Fruit fly (Drosophila melanogaster) whole organism, embryonic: ENCODE data around the gene dock.
A peak's percentile ranks its signal among the peaks of the same experiment; 100 is the strongest.

ENCODE experiments used
- C15 ChIP-seq: fragments of 200-800 bp; sonication (Bioruptor generic); IDR thresholded peaks from 3 replicates; pipeline ENCODE4 v1.3.6; 2022; ENCODE audit warnings: missing biosample characterization, missing genetic modification characterization
- CG11723 ChIP-seq: fragments of 200-800 bp; sonication (Bioruptor generic); optimal IDR thresholded peaks from 2 replicates; lab custom pipeline; 2017; ENCODE audit warnings: missing biosample characterization, mild to moderate bottlenecking, missing genetic modification characterization
- CG13775 ChIP-seq: fragments of 200-800 bp; sonication (Bioruptor generic); optimal IDR thresholded peaks from 3 replicates; lab custom pipeline; 2017; ENCODE audit warnings: missing biosample characterization, mild to moderate bottlenecking, missing genetic modification characterization
- CG15514 ChIP-seq: fragments of 200-800 bp; sonication (Bioruptor generic); optimal IDR thresholded peaks from 3 replicates; lab custom pipeline; 2017; ENCODE audit warnings: missing biosample characterization, missing genetic modification characterization, mild to moderate bottlenecking, moderate library complexity, missing genetic modification reagents
- CG1647 ChIP-seq: fragments of 200-800 bp; sonication (Bioruptor generic); optimal IDR thresholded peaks from 3 replicates; lab custom pipeline; 2016; ENCODE audit warnings: missing biosample characterization, missing genetic modification characterization
- CG17568 ChIP-seq: fragments of 200-800 bp; sonication (Bioruptor generic); optimal IDR thresholded peaks from 2 replicates; lab custom pipeline; 2018; ENCODE audit warnings: missing biosample characterization, mild to moderate bottlenecking, missing genetic modification characterization, moderate library complexity
- CG17829 ChIP-seq: fragments of 200-800 bp; optimal IDR thresholded peaks from 2 replicates; lab custom pipeline; 2019; ENCODE audit warnings: missing biosample characterization, mild to moderate bottlenecking, missing genetic modification characterization, moderate library complexity
- CG2889 ChIP-seq: fragments of 200-800 bp; sonication (Bioruptor generic); IDR thresholded peaks from 3 replicates; pipeline ENCODE4 v1.3.6; 2022; ENCODE audit warnings: missing biosample characterization, missing genetic modification characterization
- CG31388 ChIP-seq: fragments of 200-800 bp; sonication (Bioruptor generic); optimal IDR thresholded peaks from 2 replicates; lab custom pipeline; 2016; ENCODE audit warnings: missing biosample characterization, missing genetic modification characterization
- CG32772 ChIP-seq: fragments of 200-800 bp; sonication (Bioruptor generic); IDR thresholded peaks from 2 replicates; pipeline ENCODE4 v1.3.6; 2022; ENCODE audit warnings: missing biosample characterization, missing genetic modification characterization
- CG3838 ChIP-seq: fragments of 200-800 bp; sonication (Bioruptor generic); optimal IDR thresholded peaks from 3 replicates; lab custom pipeline; 2016; ENCODE audit warnings: missing biosample characterization, missing genetic modification characterization
- CG4617 ChIP-seq: fragments of 200-800 bp; sonication (Bioruptor generic); optimal IDR thresholded peaks from 3 replicates; lab custom pipeline; 2016; ENCODE audit warnings: missing biosample characterization, missing genetic modification characterization, borderline replicate concordance
- CG6854 ChIP-seq: fragments of 200-800 bp; sonication (Bioruptor generic); optimal IDR thresholded peaks from 3 replicates; lab custom pipeline; 2017; ENCODE audit warnings: missing biosample characterization, mild to moderate bottlenecking, missing genetic modification characterization
- CG7786 ChIP-seq: fragments of 200-800 bp; sonication (Bioruptor generic); optimal IDR thresholded peaks from 2 replicates; lab custom pipeline; 2016; ENCODE audit warnings: missing biosample characterization, missing genetic modification characterization
- CG8388 ChIP-seq: fragments of 200-800 bp; sonication (Bioruptor generic); optimal IDR thresholded peaks from 2 replicates; lab custom pipeline; 2019; ENCODE audit warnings: missing biosample characterization, mild to moderate bottlenecking, missing genetic modification characterization, moderate library complexity
- CTCF ChIP-seq: fragments of 200-800 bp; sonication (Bioruptor generic); optimal IDR thresholded peaks from 2 replicates; lab custom pipeline; 2017; ENCODE audit warnings: missing biosample characterization, mild to moderate bottlenecking, missing genetic modification characterization, moderate library complexity
- Doc3 ChIP-seq: fragments of 200-800 bp; sonication (Bioruptor generic); IDR thresholded peaks from 3 replicates; pipeline ENCODE4 v1.3.6; 2022; ENCODE audit warnings: missing biosample characterization, missing genetic modification characterization; ENCODE audit not compliant: partially characterized antibody
- E2f1 ChIP-seq: fragments of 200-800 bp; sonication (Bioruptor generic); IDR thresholded peaks from 2 replicates; pipeline ENCODE4 v1.3.6; 2022; ENCODE audit warnings: missing biosample characterization, missing genetic modification characterization
- Eip74EF ChIP-seq, 2 experiments: fragments of 200-800 bp in 1 of 2; fragments of >200 bp in 1 of 2; sonication (Bioruptor generic) in 1 of 2; optimal IDR thresholded peaks; 2 replicates each; lab custom pipeline; 2017 to 2019; ENCODE audit warnings: missing biosample characterization in 2 of 2, missing genetic modification characterization in 2 of 2, mild to moderate bottlenecking in 1 of 2, moderate library complexity in 1 of 2
- Fer2 ChIP-seq: fragments of 200-800 bp; sonication (Bioruptor generic); optimal IDR thresholded peaks from 2 replicates; lab custom pipeline; 2018; ENCODE audit warnings: missing biosample characterization, mild to moderate bottlenecking, missing genetic modification characterization, moderate library complexity
- HLHmδ ChIP-seq: fragments of 200-800 bp; sonication (Bioruptor generic); optimal IDR thresholded peaks from 2 replicates; lab custom pipeline; 2018; ENCODE audit warnings: missing biosample characterization, mild to moderate bottlenecking, missing genetic modification characterization, moderate library complexity
- Hsf ChIP-seq: fragments of 200-800 bp; sonication (Bioruptor generic); optimal IDR thresholded peaks from 3 replicates; lab custom pipeline; 2016; ENCODE audit warnings: missing biosample characterization, missing genetic modification characterization
- Mad ChIP-seq: fragments of 200-800 bp; sonication (Bioruptor generic); optimal IDR thresholded peaks from 2 replicates; lab custom pipeline; 2016; ENCODE audit warnings: missing biosample characterization, missing genetic modification characterization
- Mrtf ChIP-seq: fragments of 200-800 bp; sonication (Bioruptor generic); IDR thresholded peaks from 3 replicates; pipeline ENCODE4 v1.3.6; 2022; ENCODE audit warnings: missing biosample characterization, missing genetic modification characterization
- Oli ChIP-seq: fragments of 200-800 bp; sonication (Bioruptor generic); optimal IDR thresholded peaks from 2 replicates; lab custom pipeline; 2018; ENCODE audit warnings: missing biosample characterization, mild to moderate bottlenecking, missing genetic modification characterization, moderate library complexity
- YL-1 ChIP-seq: fragments of 200-800 bp; sonication (Bioruptor generic); optimal IDR thresholded peaks from 3 replicates; lab custom pipeline; 2017; ENCODE audit warnings: missing biosample characterization, mild to moderate bottlenecking, missing genetic modification characterization
- amos ChIP-seq: fragments of 200-800 bp; sonication (Bioruptor generic); IDR thresholded peaks from 2 replicates; pipeline ENCODE4 v1.3.6; 2022; ENCODE audit warnings: missing biosample characterization, missing genetic modification characterization; ENCODE audit not compliant: partially characterized antibody
- bbx ChIP-seq: fragments of 200-800 bp; sonication (Bioruptor generic); IDR thresholded peaks from 2 replicates; pipeline ENCODE4 v1.3.6; 2022; ENCODE audit warnings: missing biosample characterization, missing genetic modification characterization; ENCODE audit not compliant: partially characterized antibody
- bcd ChIP-seq: fragments of 200-800 bp; sonication (Bioruptor generic); optimal IDR thresholded peaks from 2 replicates; lab custom pipeline; 2017; ENCODE audit warnings: missing biosample characterization, mild to moderate bottlenecking, missing genetic modification characterization
- da ChIP-seq: fragments of 200-800 bp; sonication (Bioruptor generic); optimal IDR thresholded peaks from 2 replicates; lab custom pipeline; 2016; ENCODE audit warnings: missing biosample characterization, missing genetic modification characterization
- dimm ChIP-seq: fragments of 200-800 bp; sonication (Bioruptor generic); IDR thresholded peaks from 2 replicates; pipeline ENCODE4 v1.3.6; 2022; ENCODE audit warnings: missing biosample characterization, missing genetic modification characterization
- dmrt11E ChIP-seq: fragments of 200-800 bp; sonication (Bioruptor generic); optimal IDR thresholded peaks from 3 replicates; lab custom pipeline; 2018; ENCODE audit warnings: missing biosample characterization, mild to moderate bottlenecking, missing genetic modification characterization, moderate library complexity
- dysf ChIP-seq: fragments of 200-800 bp; sonication (Bioruptor generic); IDR thresholded peaks from 3 replicates; pipeline ENCODE4 v1.3.6; 2022; ENCODE audit warnings: missing biosample characterization, missing genetic modification characterization
- ewg ChIP-seq: fragments of 200-800 bp; sonication (Bioruptor generic); optimal IDR thresholded peaks from 3 replicates; lab custom pipeline; 2017; ENCODE audit warnings: mild to moderate bottlenecking, missing biosample characterization, missing genetic modification reagents, missing genetic modification characterization
- fd102C ChIP-seq: fragments of 200-800 bp; sonication (Bioruptor generic); optimal IDR thresholded peaks from 2 replicates; lab custom pipeline; 2018; ENCODE audit warnings: missing biosample characterization, mild to moderate bottlenecking, missing genetic modification characterization, moderate library complexity
- fd3F ChIP-seq: fragments of 200-800 bp; sonication (Bioruptor generic); optimal IDR thresholded peaks from 2 replicates; lab custom pipeline; 2018; ENCODE audit warnings: missing biosample characterization, mild to moderate bottlenecking, missing genetic modification characterization, moderate library complexity
- gfzf ChIP-seq: fragments of 200-800 bp; sonication (Bioruptor generic); optimal IDR thresholded peaks from 2 replicates; lab custom pipeline; 2016; ENCODE audit warnings: missing biosample characterization, mild to moderate bottlenecking, missing genetic modification characterization, moderate library complexity
- gsb ChIP-seq: fragments of 200-800 bp; sonication (Bioruptor generic); IDR thresholded peaks from 2 replicates; pipeline ENCODE4 v1.3.6; 2022; ENCODE audit warnings: missing biosample characterization, missing genetic modification characterization
- ind ChIP-seq: fragments of 200-800 bp; sonication (Bioruptor generic); optimal IDR thresholded peaks from 3 replicates; lab custom pipeline; 2016; ENCODE audit warnings: missing biosample characterization, missing genetic modification characterization
- ken ChIP-seq: fragments of 200-800 bp; sonication (Bioruptor generic); IDR thresholded peaks from 3 replicates; pipeline ENCODE4 v1.3.6; 2022; ENCODE audit warnings: missing biosample characterization, missing genetic modification characterization
- nmo ChIP-seq: fragments of 200-800 bp; sonication (Bioruptor generic); optimal IDR thresholded peaks from 2 replicates; lab custom pipeline; 2018; ENCODE audit warnings: missing biosample characterization, mild to moderate bottlenecking, missing genetic modification characterization, moderate library complexity
- rib ChIP-seq: fragments of 200-800 bp; sonication (Bioruptor generic); IDR thresholded peaks from 2 replicates; pipeline ENCODE4 v1.3.6; 2022; ENCODE audit warnings: missing biosample characterization, missing genetic modification characterization
- sc ChIP-seq, 3 experiments: fragments of >200 bp in 2 of 3; fragments of 200-800 bp in 1 of 3; sonication (Bioruptor generic) in 1 of 3; optimal IDR thresholded peaks; 2 replicates in 2 of 3; 3 replicates in 1 of 3; lab custom pipeline; 2017; ENCODE audit warnings: mild to moderate bottlenecking in 1 of 3, missing biosample characterization in 1 of 3, missing genetic modification characterization in 1 of 3, missing genetic modification reagents in 1 of 3
- scrt ChIP-seq: fragments of 200-800 bp; sonication (Bioruptor generic); optimal IDR thresholded peaks from 2 replicates; lab custom pipeline; 2018; ENCODE audit warnings: missing biosample characterization, mild to moderate bottlenecking, missing genetic modification characterization, moderate library complexity
- tup ChIP-seq: fragments of 200-800 bp; sonication (Bioruptor generic); optimal IDR thresholded peaks from 2 replicates; lab custom pipeline; 2016; ENCODE audit warnings: missing biosample characterization, mild to moderate bottlenecking, missing genetic modification characterization, moderate library complexity
- twi ChIP-seq: fragments of 200-800 bp; optimal IDR thresholded peaks from 2 replicates; lab custom pipeline; 2019; ENCODE audit warnings: missing biosample characterization, mild to moderate bottlenecking, missing genetic modification characterization, moderate library complexity
- vnd ChIP-seq: fragments of 200-800 bp; sonication (Bioruptor generic); IDR thresholded peaks from 3 replicates; pipeline ENCODE4 v1.3.6; 2022; ENCODE audit warnings: missing biosample characterization, missing genetic modification characterization; ENCODE audit not compliant: partially characterized antibody

dock gene

dm6 chr2L:819315-820032, 6.3 kb upstream of the dock start, which contains the start of the genes PGAP2 and Clp:
PGAP2 (minus strand) TSS chr2L:819508.
Clp (plus strand) TSS chr2L:819964.
- TF ChIP-seq Mrtf (GFP tag; lab: Robert Waterston, UW) (peak; percentile 51; the same call in 1 of the 3 replicates), ind (GFP tag; lab: Kevin White, UChicago) (peak; percentile 79), sc (optimal IDR thresholded peaks at IDR 0.05; lab: Kevin White, UChicago) (no peak), sc (GFP tag; optimal IDR thresholded peaks at IDR 0.05; lab: Kevin White, UChicago) (peak; percentile 45), CG4617 (GFP tag; lab: Kevin White, UChicago) (peak; percentile 61), CG32772 (GFP tag; lab: Robert Waterston, UW) (peak; percentile 76), CG13775 (GFP tag; lab: Kevin White, UChicago) (peak; percentile 82), fd3F (GFP tag; lab: Kevin White, UChicago) (peak; percentile 68), HLHmδ (GFP tag; lab: Kevin White, UChicago) (no peak), rib (GFP tag; lab: Robert Waterston, UW) (peak; percentile 20; the same call in 1 of the 2 replicates), scrt (GFP tag; lab: Kevin White, UChicago) (no peak), ewg (GFP tag; lab: Kevin White, UChicago) (peak; percentile 54), CG17568 (GFP tag; lab: Kevin White, UChicago) (no peak), dysf (GFP tag; lab: Robert Waterston, UW) (peak; percentile 81), CTCF (peak; percentile 66), CG1647 (peak; percentile 2), nmo (GFP tag; lab: Kevin White, UChicago) (peak; percentile 87), da (GFP tag; lab: Kevin White, UChicago) (no peak), dmrt11E (peak; percentile 78), CG15514 (GFP tag; lab: Kevin White, UChicago) (peak; percentile 59), CG7786 (GFP tag; lab: Kevin White, UChicago) (peak; percentile 61), gsb (GFP tag; lab: Robert Waterston, UW) (no peak), Hsf (GFP tag; lab: Kevin White, UChicago) (peak; percentile 72), CG8388 (peak; percentile 85), CG6854 (GFP tag; lab: Kevin White, UChicago) (no peak), dimm (GFP tag; lab: Robert Waterston, UW) (peak; percentile 44; the same call in 1 of the 2 replicates), Fer2 (tag; lab: Kevin White, UChicago) (peak; percentile 26), Oli (tag; lab: Kevin White, UChicago) (peak; percentile 68), Mad (GFP tag; lab: Kevin White, UChicago) (peak; percentile 65), bcd (GFP tag; lab: Kevin White, UChicago) (peak; percentile 73), bbx (0 out of 2 replicates have a peak, but pooled peaks have one; percentile 10), E2f1 (GFP tag; lab: Robert Waterston, UW) (peak; percentile 80), CG11723 (GFP tag; lab: Kevin White, UChicago) (peak; percentile 26), CG17829 (tag; lab: Kevin White, UChicago) (peak; percentile 68), C15 (GFP tag; lab: Robert Waterston, UW) (peak; percentile 43; the same call in 1 of the 3 replicates), CG3838 (GFP tag; lab: Kevin White, UChicago) (no peak), twi (tag; lab: Kevin White, UChicago) (peak; percentile 63), vnd (GFP tag; lab: Robert Waterston, UW) (peak; percentile 48; the same call in 1 of the 3 replicates), CG2889 (GFP tag; lab: Robert Waterston, UW) (peak; percentile 59; the same call in 2 of the 3 replicates), fd102C (GFP tag; lab: Kevin White, UChicago) (peak; percentile 13), gfzf (no peak), Doc3 (GFP tag; lab: Robert Waterston, UW) (0 out of 3 replicates have a peak, but pooled peaks have one; percentile 40), Eip74EF (GFP tag; optimal IDR thresholded peaks at IDR 0.05; lab: Kevin White, UChicago) (no peak), amos (GFP tag; lab: Robert Waterston, UW) (peak; percentile 11; the same call in 1 of the 2 replicates), tup (GFP tag; lab: Kevin White, UChicago) (peak; percentile 13), ken (peak; percentile 75), CG31388 (GFP tag; lab: Kevin White, UChicago) (peak; percentile 34), YL-1 (GFP tag; lab: Kevin White, UChicago) (no peak)
